Worm (Caenorhabditis elegans): ENCODE data around the gene psr-1.
A peak's percentile ranks its signal among the peaks of the same experiment; 100 is the strongest.

The psr-1 gene

ce11 chrIV:4653708-4654107 is 646 bp downstream of the psr-1 start (continued):
- TF ChIP-seq F39B2.1 (GFP tag; IDR thresholded peaks at IDR 0.05): no peak
- no peak for TF ChIP-seq ama-1 (optimal IDR thresholded peaks at IDR 0.05)
- no peak for TF ChIP-seq ama-1 (GFP tag; optimal IDR thresholded peaks at IDR 0.05)
- TF ChIP-seq ztf-25 (GFP tag; IDR thresholded peaks at IDR 0.05): no peak
- TF ChIP-seq K12H6.12 (tag; optimal IDR thresholded peaks at IDR 0.05): no peak
- peak; percentile 89 for TF ChIP-seq madf-8 (GFP tag; conservative IDR thresholded peaks at IDR 0.05)
- TF ChIP-seq madf-3 (GFP tag; IDR thresholded peaks at IDR 0.05): 0 out of 2 replicates have a peak, but pooled peaks have one; percentile 20
- peak; percentile 99 for TF ChIP-seq lsl-1 (GFP tag; optimal IDR thresholded peaks at IDR 0.05)
- no peak for TF ChIP-seq nfya-2 (GFP tag; IDR thresholded peaks at IDR 0.05)
- TF ChIP-seq F49E8.2 (tag; optimal IDR thresholded peaks at IDR 0.05; ENCODE audit: insufficient read depth): peak; percentile 68
- peak; percentile 39 for TF ChIP-seq snpc-4 (GFP tag; optimal IDR thresholded peaks at IDR 0.05)
- TF ChIP-seq snpc-4 (tag; optimal IDR thresholded peaks at IDR 0.05): peak in 2 of 4 experiments; percentile 44 to 63
- TF ChIP-seq lin-54 (GFP tag; optimal IDR thresholded peaks at IDR 0.05): peak; percentile 63
- TF ChIP-seq ceh-40 (GFP tag; IDR thresholded peaks at IDR 0.05): no peak
- no peak for TF ChIP-seq rec-8 (tag; optimal IDR thresholded peaks at IDR 0.05)
- no peak for TF ChIP-seq egrh-3 (GFP tag; IDR thresholded peaks at IDR 0.05)
- peak; percentile 49; the same call in 1 of the 2 replicates for TF ChIP-seq mcd-1 (GFP tag; IDR thresholded peaks at IDR 0.05)
- peak; percentile 11 for TF ChIP-seq hrde-1 (tag; optimal IDR thresholded peaks at IDR 0.05; ENCODE audit: borderline replicate concordance)
- no peak for TF ChIP-seq pha-4 (tag; optimal IDR thresholded peaks at IDR 0.05)
- TF ChIP-seq ztf-26 (tag; optimal IDR thresholded peaks at IDR 0.05): no peak

ce11 chrIV:4655979-4656378 is 2.9 kb downstream of the psr-1 start:
- TF ChIP-seq gei-17 (GFP tag; optimal IDR thresholded peaks at IDR 0.05) (no peak), mxl-1 (tag; optimal IDR thresholded peaks at IDR 0.05) (no peak), Y95B8A.8 (GFP tag; IDR thresholded peaks at IDR 0.05) (no peak), attf-3 (GFP tag; conservative IDR thresholded peaks at IDR 0.05) (0 out of 2 replicates have a peak, but pooled peaks have one; percentile 31), somi-1 (GFP tag; optimal IDR thresholded peaks at IDR 0.05) (no peak), F33H1.4 (GFP tag; IDR thresholded peaks at IDR 0.05) (no peak), egrh-3 (GFP tag; IDR thresholded peaks at IDR 0.05) (peak; percentile 89), nhr-27 (tag; optimal IDR thresholded peaks at IDR 0.05) (no peak), cebp-1 (GFP tag; IDR thresholded peaks at IDR 0.05) (0 out of 2 replicates have a peak, but pooled peaks have one; percentile 15), cebp-1 (tag; optimal IDR thresholded peaks at IDR 0.05) (no peak), mes-4 (tag; optimal IDR thresholded peaks at IDR 0.05) (no peak), hmg-20 (GFP tag; IDR thresholded peaks at IDR 0.05) (no peak), zfh-2 (GFP tag; conservative IDR thresholded peaks at IDR 0.05) (peak; percentile 92), ztf-6 (GFP tag; IDR thresholded peaks at IDR 0.05) (no peak), madf-10 (tag; optimal IDR thresholded peaks at IDR 0.05) (no peak), madf-3 (GFP tag; IDR thresholded peaks at IDR 0.05) (0 out of 2 replicates have a peak, but pooled peaks have one; percentile 64), aptf-2 (GFP tag; conservative IDR thresholded peaks at IDR 0.05) (no peak), mcd-1 (GFP tag; IDR thresholded peaks at IDR 0.05) (peak; percentile 32; the same call in 1 of the 2 replicates), lsl-1 (GFP tag; optimal IDR thresholded peaks at IDR 0.05) (no peak), lin-35 (GFP tag; optimal IDR thresholded peaks at IDR 0.05) (no peak), cebp-2 (GFP tag; IDR thresholded peaks at IDR 0.05) (no peak), let-526 (GFP tag; IDR thresholded peaks at IDR 0.05) (no peak), B0336.3 (GFP tag; IDR thresholded peaks at IDR 0.05) (0 out of 2 replicates have a peak, but pooled peaks have one; percentile 14), snpc-1.1 (tag; optimal IDR thresholded peaks at IDR 0.05; ENCODE audit: insufficient read depth) (no peak), sdz-38 (tag; optimal IDR thresholded peaks at IDR 0.05) (no peak)
